Worm (Caenorhabditis elegans): ENCODE data around the gene col-9.

Gene col-9

ce11 chrX:13584725-13585371 lies 5.0 kb upstream of the col-9 start, which contains the start of gene unc-84:
Gene unc-84 (plus strand): TSS chrX:13584775.
- no peak for TF ChIP-seq tbx-9 (tag; optimal IDR thresholded peaks at IDR 0.05; ENCODE audit: borderline replicate concordance)
- peak; percentile 58; the same call in 1 of the 2 replicates for TF ChIP-seq zfh-2 (GFP tag; conservative IDR thresholded peaks at IDR 0.05)
- TF ChIP-seq lin-54 (GFP tag; optimal IDR thresholded peaks at IDR 0.05) = peak; percentile 10

- TF ChIP-seq let-526 (GFP tag; IDR thresholded peaks at IDR 0.05) (no peak), madf-8 (GFP tag; conservative IDR thresholded peaks at IDR 0.05) (no peak), sptf-2 (GFP tag; optimal IDR thresholded peaks at IDR 0.05) (no peak), snpc-4 (GFP tag; optimal IDR thresholded peaks at IDR 0.05) (no peak), snpc-4 (tag; optimal IDR thresholded peaks at IDR 0.05) (no peak), egrh-3 (GFP tag; IDR thresholded peaks at IDR 0.05) (peak; percentile 51; the same call in 1 of the 2 replicates), zfh-2 (GFP tag; conservative IDR thresholded peaks at IDR 0.05) (peak; percentile 90)
Observed at ce11 chrX:13590688-13591087, 853 bp downstream of the col-9 start.

- no peak for TF ChIP-seq madf-6 (GFP tag; IDR thresholded peaks at IDR 0.05)
- TF ChIP-seq tbx-9 (tag; optimal IDR thresholded peaks at IDR 0.05; ENCODE audit: borderline replicate concordance) = no peak
Observed at ce11 chrX:13591175-13591574, 1.3 kb downstream of the col-9 start, which contains the start of gene col-44. Gene col-44 (plus strand): TSS chrX:13591475.

- TF ChIP-seq dox-1 (GFP tag; IDR thresholded peaks at IDR 0.05) (0 out of 2 replicates have a peak, but pooled peaks have one; percentile 14), mcd-1 (GFP tag; IDR thresholded peaks at IDR 0.05) (peak; percentile 62), die-1 (tag; optimal IDR thresholded peaks at IDR 0.05) (no peak), nhr-80 (tag; optimal IDR thresholded peaks at IDR 0.05) (no peak), nfya-1 (tag; optimal IDR thresholded peaks at IDR 0.05; ENCODE audit: borderline replicate concordance, insufficient read depth) (no peak), Y56A3A.18 (GFP tag; IDR thresholded peaks at IDR 0.05) (no peak), madf-10 (tag; optimal IDR thresholded peaks at IDR 0.05) (no peak), hlh-12 (tag; optimal IDR thresholded peaks at IDR 0.05) (no peak), attf-6 (GFP tag; IDR thresholded peaks at IDR 0.05) (no peak), bed-2 (GFP tag; IDR thresholded peaks at IDR 0.05) (no peak), akir-1 (GFP tag; optimal IDR thresholded peaks at IDR 0.05) (no peak), B0035.1 (tag; optimal IDR thresholded peaks at IDR 0.05) (no peak), lin-40 (tag; optimal IDR thresholded peaks at IDR 0.05) (no peak), pbrm-1 (GFP tag; IDR thresholded peaks at IDR 0.05) (no peak), F37B4.10 (GFP tag; IDR thresholded peaks at IDR 0.05) (no peak), ets-4 (GFP tag; optimal IDR thresholded peaks at IDR 0.05) (no peak), fkh-3 (tag; optimal IDR thresholded peaks at IDR 0.05) (no peak), C17E4.6 (GFP tag; IDR thresholded peaks at IDR 0.05) (no peak), F52B5.7 (tag; optimal IDR thresholded peaks at IDR 0.05) (no peak), B0261.1 (tag; optimal IDR thresholded peaks at IDR 0.05) (no peak), attf-5 (GFP tag; optimal IDR thresholded peaks at IDR 0.05) (no peak), egrh-3 (GFP tag; IDR thresholded peaks at IDR 0.05) (peak; percentile 98), zfh-2 (GFP tag; conservative IDR thresholded peaks at IDR 0.05) (peak; percentile 91)
Observed at ce11 chrX:13591953-13592352, 2.1 kb downstream of the col-9 start.

ce11 chrX:13592367-13592766 lies 2.5 kb downstream of the col-9 start, which contains the start of gene F54B11.4:
Gene F54B11.4 (plus strand): TSS chrX:13592667.
- TF ChIP-seq cebp-1 (GFP tag; IDR thresholded peaks at IDR 0.05) = no peak
- TF ChIP-seq cebp-1 (tag; optimal IDR thresholded peaks at IDR 0.05) = peak; percentile 62
- TF ChIP-seq snpc-1.1 (tag; optimal IDR thresholded peaks at IDR 0.05; ENCODE audit: insufficient read depth) = no peak
- no peak for TF ChIP-seq hlh-26 (GFP tag; conservative IDR thresholded peaks at IDR 0.05)
- no peak for TF ChIP-seq egl-18 (GFP tag; IDR thresholded peaks at IDR 0.05)

All from whole organism, young adult.